Fruit fly (Drosophila melanogaster) whole organism, prepupa: Measurements from ENCODE around the gene CG9259.

Experiments used
- Blimp-1 ChIP-seq: fragments of 200-800 bp; sonication (Bioruptor generic); optimal IDR thresholded peaks from 3 replicates; lab custom pipeline; 2017; ENCODE audit warnings: missing biosample characterization, missing genetic modification characterization, mild to moderate bottlenecking, moderate library complexity, missing genetic modification reagents
- CG10631 ChIP-seq: fragments of 200-800 bp; sonication (Bioruptor generic); optimal IDR thresholded peaks from 2 replicates; lab custom pipeline; 2016; ENCODE audit warnings: missing biosample characterization, missing genetic modification characterization
- CG10669 ChIP-seq: fragments of 200-800 bp; sonication (Bioruptor generic); optimal IDR thresholded peaks from 3 replicates; lab custom pipeline; 2018; ENCODE audit warnings: missing biosample characterization, mild to moderate bottlenecking, missing genetic modification characterization, moderate library complexity
- CG1621 ChIP-seq: fragments of 200-800 bp; sonication (Bioruptor generic); optimal IDR thresholded peaks from 3 replicates; lab custom pipeline; 2018; ENCODE audit warnings: missing biosample characterization, mild to moderate bottlenecking, missing genetic modification characterization
- CG31627 ChIP-seq: fragments of 200-800 bp; sonication (Bioruptor generic); optimal IDR thresholded peaks from 3 replicates; lab custom pipeline; 2016; ENCODE audit warnings: missing biosample characterization, missing genetic modification characterization
- CG32006 ChIP-seq: fragments of 200-800 bp; sonication (Bioruptor generic); optimal IDR thresholded peaks from 3 replicates; lab custom pipeline; 2017; ENCODE audit warnings: missing biosample characterization, mild to moderate bottlenecking, missing genetic modification characterization
- CG3919 ChIP-seq: fragments of 200-800 bp; sonication (Bioruptor generic); optimal IDR thresholded peaks from 3 replicates; lab custom pipeline; 2016; ENCODE audit warnings: missing biosample characterization, missing genetic modification characterization
- CG4318 ChIP-seq: fragments of 200-800 bp; sonication (Bioruptor generic); optimal IDR thresholded peaks from 3 replicates; lab custom pipeline; 2017; ENCODE audit warnings: missing biosample characterization, mild to moderate bottlenecking, missing genetic modification characterization
- CG6792 ChIP-seq: fragments of 200-800 bp; sonication (Bioruptor generic); optimal IDR thresholded peaks from 3 replicates; lab custom pipeline; 2016; ENCODE audit warnings: missing biosample characterization, missing genetic modification characterization
- CG6808 ChIP-seq: fragments of 200-800 bp; sonication (Bioruptor generic); optimal IDR thresholded peaks from 3 replicates; lab custom pipeline; 2017; ENCODE audit warnings: missing biosample characterization, missing genetic modification characterization, mild to moderate bottlenecking, moderate library complexity, missing genetic modification reagents
- CG6854 ChIP-seq: fragments of 200-800 bp; sonication (Bioruptor generic); optimal IDR thresholded peaks from 2 replicates; lab custom pipeline; 2017; ENCODE audit warnings: missing biosample characterization, mild to moderate bottlenecking, missing genetic modification characterization
- CG8319 ChIP-seq: fragments of 200-800 bp; sonication (Bioruptor generic); optimal IDR thresholded peaks from 3 replicates; lab custom pipeline; 2016; ENCODE audit warnings: missing biosample characterization, missing genetic modification characterization
- CG8632 ChIP-seq: fragments of 200-800 bp; sonication (Bioruptor generic); optimal IDR thresholded peaks from 3 replicates; lab custom pipeline; 2016; ENCODE audit warnings: missing biosample characterization, missing genetic modification characterization
- CG9139 ChIP-seq: fragments of 200-800 bp; sonication (Bioruptor generic); optimal IDR thresholded peaks from 3 replicates; lab custom pipeline; 2017; ENCODE audit warnings: missing biosample characterization, mild to moderate bottlenecking, missing genetic modification characterization
- Eip75B ChIP-seq: fragments of 200-800 bp; sonication (Bioruptor generic); optimal IDR thresholded peaks from 3 replicates; lab custom pipeline; 2016; ENCODE audit warnings: missing biosample characterization, missing genetic modification characterization
- Eip78C ChIP-seq: fragments of 200-800 bp; sonication (Bioruptor generic); peaks from one replicate; lab custom pipeline; 2016; ENCODE audit warnings: missing biosample characterization, missing genetic modification characterization
- Ets21C ChIP-seq: fragments of 200-800 bp; sonication (Bioruptor generic); optimal IDR thresholded peaks from 3 replicates; lab custom pipeline; 2016; ENCODE audit warnings: missing biosample characterization, missing genetic modification characterization
- Ets96B ChIP-seq: fragments of 200-800 bp; optimal IDR thresholded peaks from 2 replicates; lab custom pipeline; 2019; ENCODE audit warnings: missing biosample characterization, mild to moderate bottlenecking, missing genetic modification characterization, moderate library complexity
- Gug ChIP-seq: fragments of 200-800 bp; sonication (Bioruptor generic); IDR thresholded peaks from 2 replicates; pipeline ENCODE4 v1.3.6; 2022; ENCODE audit warnings: missing biosample characterization, missing genetic modification characterization
- Hr39 ChIP-seq: fragments of 200-800 bp; sonication (Bioruptor generic); optimal IDR thresholded peaks from 2 replicates; lab custom pipeline; 2016; ENCODE audit warnings: missing biosample characterization, missing genetic modification characterization
- Met ChIP-seq: fragments of 200-800 bp; sonication (Bioruptor generic); optimal IDR thresholded peaks from 3 replicates; lab custom pipeline; 2016; ENCODE audit warnings: missing biosample characterization, missing genetic modification characterization
- OdsH ChIP-seq: fragments of 200-800 bp; sonication (Bioruptor generic); optimal IDR thresholded peaks from 3 replicates; lab custom pipeline; 2016; ENCODE audit warnings: missing biosample characterization, missing genetic modification characterization
- Sox14 ChIP-seq: fragments of 200-800 bp; sonication (Bioruptor generic); optimal IDR thresholded peaks from 3 replicates; lab custom pipeline; 2016; ENCODE audit warnings: missing biosample characterization, missing genetic modification characterization
- achi ChIP-seq: fragments of 200-800 bp; sonication (Bioruptor generic); optimal IDR thresholded peaks from 3 replicates; lab custom pipeline; 2016; ENCODE audit warnings: missing biosample characterization, missing genetic modification characterization
- acj6 ChIP-seq: fragments of 200-800 bp; sonication (Bioruptor generic); optimal IDR thresholded peaks from 3 replicates; lab custom pipeline; 2016; ENCODE audit warnings: missing biosample characterization, missing genetic modification characterization
- cyc ChIP-seq: fragments of 200-800 bp; sonication (Bioruptor generic); optimal IDR thresholded peaks from 3 replicates; lab custom pipeline; 2016; ENCODE audit warnings: missing biosample characterization, missing genetic modification characterization
- dsx ChIP-seq: fragments of 200-800 bp; optimal IDR thresholded peaks from 3 replicates; lab custom pipeline; 2019; ENCODE audit warnings: missing biosample characterization, mild to moderate bottlenecking, missing genetic modification characterization, moderate library complexity; ENCODE audit not compliant: poor library complexity, severe bottlenecking
- esn ChIP-seq: fragments of 200-800 bp; sonication (Bioruptor generic); optimal IDR thresholded peaks from 2 replicates; lab custom pipeline; 2016; ENCODE audit warnings: missing biosample characterization, mild to moderate bottlenecking, missing genetic modification characterization, moderate library complexity
- fd85E ChIP-seq: fragments of 200-800 bp; sonication (Bioruptor generic); optimal IDR thresholded peaks from 3 replicates; lab custom pipeline; 2016; ENCODE audit warnings: missing biosample characterization, missing genetic modification characterization
- lz ChIP-seq: fragments of 200-800 bp; sonication (Bioruptor generic); optimal IDR thresholded peaks from 3 replicates; lab custom pipeline; 2016; ENCODE audit warnings: missing biosample characterization, missing genetic modification characterization
- net ChIP-seq: fragments of 200-800 bp; sonication (Bioruptor generic); optimal IDR thresholded peaks from 3 replicates; lab custom pipeline; 2016; ENCODE audit warnings: missing biosample characterization, missing genetic modification characterization
- pdm3 ChIP-seq: fragments of 200-800 bp; sonication (Bioruptor generic); optimal IDR thresholded peaks from 3 replicates; lab custom pipeline; 2016; ENCODE audit warnings: missing biosample characterization, missing genetic modification characterization
- spab ChIP-seq: fragments of 200-800 bp; sonication (Bioruptor generic); optimal IDR thresholded peaks from 2 replicates; lab custom pipeline; 2017; ENCODE audit warnings: missing biosample characterization, mild to moderate bottlenecking, missing genetic modification characterization, missing genetic modification reagents
- svp ChIP-seq: fragments of 200-800 bp; sonication (Bioruptor generic); peaks from one replicate; lab custom pipeline; 2016; ENCODE audit warnings: missing biosample characterization, missing genetic modification characterization
- topi ChIP-seq: fragments of 200-800 bp; sonication (Bioruptor generic); optimal IDR thresholded peaks from 3 replicates; lab custom pipeline; 2016; ENCODE audit warnings: missing biosample characterization, missing genetic modification characterization
- vri ChIP-seq: fragments of 200-800 bp; sonication (Bioruptor generic); optimal IDR thresholded peaks from 3 replicates; lab custom pipeline; 2016; ENCODE audit warnings: missing biosample characterization, mild to moderate bottlenecking, missing genetic modification characterization

Gene CG9259

DNA sequence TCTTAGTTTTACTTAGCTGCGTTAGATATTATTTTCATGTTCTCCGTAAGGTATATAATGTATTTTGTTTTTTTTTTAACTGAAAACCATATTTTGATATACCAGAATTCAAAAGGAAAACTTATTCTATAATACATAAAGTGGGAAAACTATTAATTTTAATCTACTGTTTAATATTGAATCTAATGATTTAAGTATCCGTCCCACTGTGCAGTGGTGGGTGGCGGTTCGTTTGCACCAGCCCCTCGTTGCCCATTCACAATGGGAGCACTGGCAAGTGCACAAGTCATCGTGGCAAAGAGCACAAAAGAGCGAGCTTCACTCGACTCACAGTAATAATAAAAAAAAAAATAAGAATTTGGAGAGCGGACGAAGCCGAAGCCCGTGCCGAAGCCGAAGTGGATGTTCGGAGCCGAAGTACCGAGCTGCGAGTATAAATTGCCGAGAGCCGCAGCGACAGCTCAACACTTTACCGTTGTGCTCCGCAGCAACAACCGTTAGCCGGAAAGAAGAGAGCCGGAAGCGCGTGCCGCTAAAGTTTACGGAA is 7.3 kb downstream of the CG9259 start, which contains the start of gene CG34136 (continued):
- peak; percentile 66 for TF ChIP-seq CG9139 (GFP tag; lab: Kevin White, UChicago)
- TF ChIP-seq Ets21C (GFP tag; lab: Kevin White, UChicago), result no peak
- no peak for TF ChIP-seq dsx
- peak; percentile 61 for TF ChIP-seq Met (GFP tag; lab: Kevin White, UChicago)
- peak; percentile 96 for TF ChIP-seq svp (GFP tag; lab: Kevin White, UChicago)
- TF ChIP-seq pdm3 (GFP tag; lab: Kevin White, UChicago), result peak; percentile 38
- peak; percentile 42 for TF ChIP-seq esn (GFP tag; lab: Kevin White, UChicago)
- peak; percentile 55 for TF ChIP-seq CG3919 (GFP tag; lab: Kevin White, UChicago)
- TF ChIP-seq topi, result peak; percentile 50
- TF ChIP-seq achi (GFP tag; lab: Kevin White, UChicago), result peak; percentile 36
- peak; percentile 53 for TF ChIP-seq CG10669 (GFP tag; lab: Kevin White, UChicago)
- peak; percentile 32 for TF ChIP-seq CG4318 (GFP tag; lab: Kevin White, UChicago)
- peak; percentile 3 for TF ChIP-seq cyc (GFP tag; lab: Kevin White, UChicago)
- TF ChIP-seq Blimp-1, result no peak
- peak; percentile 15 for TF ChIP-seq Sox14
- no peak for TF ChIP-seq fd85E (GFP tag; lab: Kevin White, UChicago)
- peak; percentile 46 for TF ChIP-seq acj6 (GFP tag; lab: Kevin White, UChicago)
- peak; percentile 71 for TF ChIP-seq net (GFP tag; lab: Kevin White, UChicago)
- peak; percentile 11 for TF ChIP-seq Hr39
- TF ChIP-seq CG6808 (GFP tag; lab: Kevin White, UChicago), result peak; percentile 44
- TF ChIP-seq CG8319, result no peak
- TF ChIP-seq Ets96B (tag; lab: Kevin White, UChicago), result peak; percentile 41
- no peak for TF ChIP-seq Gug
- TF ChIP-seq lz, result peak; percentile 36

- TF ChIP-seq CG6792 (GFP tag; lab: Kevin White, UChicago) (no peak), vri (GFP tag; lab: Kevin White, UChicago) (peak; percentile 33), CG8632 (GFP tag; lab: Kevin White, UChicago) (no peak), topi (no peak), svp (GFP tag; lab: Kevin White, UChicago) (peak; percentile 96), achi (GFP tag; lab: Kevin White, UChicago) (no peak), CG32006 (no peak), spab (GFP tag; lab: Kevin White, UChicago) (no peak), cyc (GFP tag; lab: Kevin White, UChicago) (no peak), Eip78C (peak; percentile 17)
Measured at dm6 chr2L:21097850-21098249, 8.7 kb downstream of the CG9259 start.

dm6 chr2L:21102399-21103108 is 13.4 kb downstream of the CG9259 start, which contains the start of gene CG9257:
Gene CG9257 (plus strand): TSS chr2L:21102743.
- peak; percentile 3 for TF ChIP-seq CG10631 (GFP tag; lab: Kevin White, UChicago)
- peak; percentile 12 for TF ChIP-seq pdm3 (GFP tag; lab: Kevin White, UChicago)
- TF ChIP-seq OdsH (GFP tag; lab: Kevin White, UChicago), result no peak
- peak; percentile 40 for TF ChIP-seq CG1621
- peak; percentile 13 for TF ChIP-seq CG31627 (GFP tag; lab: Kevin White, UChicago)
- no peak for TF ChIP-seq CG6854 (GFP tag; lab: Kevin White, UChicago)
- TF ChIP-seq CG9139 (GFP tag; lab: Kevin White, UChicago), result no peak
- no peak for TF ChIP-seq CG32006
- peak; percentile 24 for TF ChIP-seq Eip78C
- peak; percentile 18 for TF ChIP-seq Sox14
- no peak for TF ChIP-seq svp (GFP tag; lab: Kevin White, UChicago)
- TF ChIP-seq Hr39, result peak; percentile 20
- TF ChIP-seq esn (GFP tag; lab: Kevin White, UChicago), result peak; percentile 48
- TF ChIP-seq Eip75B (GFP tag; lab: Kevin White, UChicago), result no peak
